Fruit fly (Drosophila melanogaster): ENCODE measurements around the gene ppk27.

The ppk27 gene

dm6 chr3L:3755713-3756112, 712 bp upstream of the ppk27 start (continued):
- TF ChIP-seq mirr (GFP tag; optimal IDR thresholded peaks at IDR 0.05) = no peak
- TF ChIP-seq CG12071 (GFP tag; optimal IDR thresholded peaks at IDR 0.05) = peak; percentile 33
- TF ChIP-seq CG2120 (GFP tag; optimal IDR thresholded peaks at IDR 0.05) = peak; percentile 6
- no peak for TF ChIP-seq row (GFP tag; IDR thresholded peaks at IDR 0.05)
- TF ChIP-seq Optix (GFP tag; IDR thresholded peaks at IDR 0.05) = no peak
- no peak for TF ChIP-seq pros (GFP tag; optimal IDR thresholded peaks at IDR 0.05)
- no peak for TF ChIP-seq Kr (GFP tag; optimal IDR thresholded peaks at IDR 0.05)
- no peak for TF ChIP-seq ttk (GFP tag; IDR thresholded peaks at IDR 0.05)
- peak; percentile 73 for TF ChIP-seq Asciz (GFP tag; optimal IDR thresholded peaks at IDR 0.05)
- TF ChIP-seq bsh (GFP tag; optimal IDR thresholded peaks at IDR 0.05) = no peak
- no peak for TF ChIP-seq CG6791 (GFP tag; IDR thresholded peaks at IDR 0.05; ENCODE audit: partially characterized antibody)
- TF ChIP-seq Elba2 (GFP tag; optimal IDR thresholded peaks at IDR 0.05) = no peak
- no peak for TF ChIP-seq CG33213 (GFP tag; optimal IDR thresholded peaks at IDR 0.05)
- no peak for TF ChIP-seq Ssrp (tag; optimal IDR thresholded peaks at IDR 0.05)
- no peak for TF ChIP-seq pfk (GFP tag; optimal IDR thresholded peaks at IDR 0.05)
- TF ChIP-seq luna (GFP tag; optimal IDR thresholded peaks at IDR 0.05) = no peak
- TF ChIP-seq Bgb (GFP tag; IDR thresholded peaks at IDR 0.05; ENCODE audit: partially characterized antibody) = no peak
- no peak for TF ChIP-seq gro (GFP tag; optimal IDR thresholded peaks at IDR 0.05)
- TF ChIP-seq Bteb2 (GFP tag; optimal IDR thresholded peaks at IDR 0.05) = no peak
- no peak for TF ChIP-seq CG9437 (GFP tag; optimal IDR thresholded peaks at IDR 0.05)
- TF ChIP-seq ara (GFP tag; IDR thresholded peaks at IDR 0.05) = no peak
- TF ChIP-seq Nf-YC (tag; optimal IDR thresholded peaks at IDR 0.05) = no peak
- TF ChIP-seq pita (GFP tag; optimal IDR thresholded peaks at IDR 0.05) = no peak
- TF ChIP-seq Adf1 (GFP tag; IDR thresholded peaks at IDR 0.05) = no peak
- TF ChIP-seq CG34224 (GFP tag; IDR thresholded peaks at IDR 0.05; ENCODE audit: partially characterized antibody) = no peak
- no peak for TF ChIP-seq CG13287 (GFP tag; IDR thresholded peaks at IDR 0.05; ENCODE audit: partially characterized antibody)
- peak; percentile 45 for TF ChIP-seq CG2678 (tag; optimal IDR thresholded peaks at IDR 0.05)
- TF ChIP-seq zfh1 (GFP tag; IDR thresholded peaks at IDR 0.05) = no peak
- peak; percentile 10 for TF ChIP-seq CG11504 (tag; optimal IDR thresholded peaks at IDR 0.05)
- TF ChIP-seq CG1647 (GFP tag; optimal IDR thresholded peaks at IDR 0.05) = no peak
- no peak for TF ChIP-seq Neu2 (GFP tag; optimal IDR thresholded peaks at IDR 0.05; ENCODE audit: borderline replicate concordance)
- no peak for TF ChIP-seq Dll (GFP tag; IDR thresholded peaks at IDR 0.05; ENCODE audit: partially characterized antibody)
- TF ChIP-seq gsb (GFP tag; IDR thresholded peaks at IDR 0.05) = no peak
- no peak for TF ChIP-seq Mes4 (GFP tag; optimal IDR thresholded peaks at IDR 0.05)
- TF ChIP-seq CG11560 (tag; IDR thresholded peaks at IDR 0.05) = no peak
- TF ChIP-seq chif (GFP tag; optimal IDR thresholded peaks at IDR 0.05) = no peak
- no peak for TF ChIP-seq ftz-f1 (GFP tag; optimal IDR thresholded peaks at IDR 0.05)
- TF ChIP-seq schlank (tag; optimal IDR thresholded peaks at IDR 0.05) = no peak
- no peak for TF ChIP-seq slbo (GFP tag; IDR thresholded peaks at IDR 0.05)
- no peak for TF ChIP-seq MTF-1 (GFP tag; optimal IDR thresholded peaks at IDR 0.05; ENCODE audit: borderline replicate concordance)
- TF ChIP-seq CG17328 (GFP tag; IDR thresholded peaks at IDR 0.05) = no peak
- TF ChIP-seq CG4328 (GFP tag; optimal IDR thresholded peaks at IDR 0.05) = no peak
- TF ChIP-seq CoRest (tag; optimal IDR thresholded peaks at IDR 0.05) = no peak
- no peak for TF ChIP-seq CG9609 (GFP tag; optimal IDR thresholded peaks at IDR 0.05)
- no peak for TF ChIP-seq bab2 (GFP tag; optimal IDR thresholded peaks at IDR 0.05)
- TF ChIP-seq CG17612 (GFP tag; IDR thresholded peaks at IDR 0.05) = no peak
- peak; percentile 53 for TF ChIP-seq CG6813 (GFP tag; optimal IDR thresholded peaks at IDR 0.05)
- TF ChIP-seq bigmax (GFP tag; optimal IDR thresholded peaks at IDR 0.05) = no peak
- TF ChIP-seq psq (GFP tag; optimal IDR thresholded peaks at IDR 0.05) = no peak
- TF ChIP-seq E2f1 (GFP tag; IDR thresholded peaks at IDR 0.05) = no peak
- no peak for TF ChIP-seq Dad (GFP tag; optimal IDR thresholded peaks at IDR 0.05)
- no peak for TF ChIP-seq CG13624 (GFP tag; optimal IDR thresholded peaks at IDR 0.05)
